Fruit fly (Drosophila melanogaster) whole organism, embryonic: ENCODE data around the gene CG32507.

ENCODE experiments used
- CG15696 ChIP-seq: fragments of 200-800 bp; sonication (Bioruptor generic); optimal IDR thresholded peaks from 2 replicates; lab custom pipeline; 2019; ENCODE audit warnings: missing biosample characterization, mild to moderate bottlenecking, missing genetic modification characterization, moderate library complexity
- NC2α ChIP-seq: fragments of 200-800 bp; sonication (Bioruptor generic); optimal IDR thresholded peaks from 2 replicates; lab custom pipeline; 2016; ENCODE audit warnings: missing biosample characterization, missing genetic modification characterization
- maf-S ChIP-seq: fragments of 200-800 bp; sonication (Bioruptor generic); optimal IDR thresholded peaks from 2 replicates; lab custom pipeline; 2016; ENCODE audit warnings: missing biosample characterization, missing genetic modification characterization

DNA sequence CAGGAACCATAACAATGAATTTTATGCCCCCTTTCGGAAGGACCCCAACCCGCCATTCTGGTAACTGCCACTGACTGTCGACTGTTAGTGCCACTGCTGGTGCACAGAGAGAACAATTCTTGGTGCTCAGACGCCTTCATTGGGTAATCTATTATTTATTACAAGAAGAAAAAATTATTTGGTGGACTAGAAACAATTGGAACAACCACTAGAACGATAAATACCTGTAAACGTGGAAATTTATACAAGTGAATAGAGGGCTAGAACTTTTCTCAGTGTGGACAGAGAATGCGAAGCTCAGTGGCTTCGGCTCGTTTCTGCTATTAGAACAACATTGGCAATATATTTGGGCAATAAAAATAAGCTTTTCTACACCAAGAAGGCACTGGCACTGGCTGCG is 16.5 kb upstream of the CG32507 start:
- TF ChIP-seq NC2α (GFP tag; lab: Kevin White, UChicago) (no peak), CG15696 (tag; lab: Kevin White, UChicago) (no peak), maf-S (GFP tag; lab: Kevin White, UChicago) (no peak)
